Worm (Caenorhabditis elegans) whole organism, L2 larva: ENCODE measurements around the gene C26B2.2.

Experiments
- R02D3.7 ChIP-seq: fragments of 150-350 bp; optimal IDR thresholded peaks from 2 replicates; lab custom pipeline; 2014; ENCODE audit warnings: missing biosample characterization, missing genetic modification characterization
- ama-1 ChIP-seq: fragments of 150-350 bp; optimal IDR thresholded peaks from 2 replicates; lab custom pipeline; 2018; ENCODE audit warnings: inconsistent platforms
- ceh-16 ChIP-seq: fragments of 150-350 bp; optimal IDR thresholded peaks from 2 replicates; lab custom pipeline; 2014; ENCODE audit warnings: missing biosample characterization, missing genetic modification characterization
- ceh-82 ChIP-seq: fragments of 150-350 bp; optimal IDR thresholded peaks from 2 replicates; lab custom pipeline; 2014; ENCODE audit warnings: missing biosample characterization, missing genetic modification characterization
- fos-1 ChIP-seq: fragments of 150-350 bp; optimal IDR thresholded peaks from 2 replicates; lab custom pipeline; 2014; ENCODE audit warnings: missing biosample characterization, missing genetic modification characterization
- lin-39 ChIP-seq: fragments of 150-350 bp; optimal IDR thresholded peaks from 2 replicates; lab custom pipeline; 2014; ENCODE audit warnings: missing biosample characterization, missing genetic modification reagents, missing genetic modification characterization
- nhr-10 ChIP-seq: sonication (generic microtip); optimal IDR thresholded peaks from 2 replicates; lab custom pipeline; 2017; ENCODE audit warnings: missing biosample characterization, missing genetic modification characterization
- nhr-11 ChIP-seq: fragments of 150-350 bp; optimal IDR thresholded peaks from 2 replicates; lab custom pipeline; 2014; ENCODE audit warnings: missing biosample characterization, missing genetic modification characterization
- sem-4 ChIP-seq: fragments of 150-350 bp; optimal IDR thresholded peaks from 2 replicates; lab custom pipeline; 2014; ENCODE audit warnings: missing biosample characterization, missing genetic modification reagents, missing genetic modification characterization
- skn-1 ChIP-seq: sonication (generic microtip); optimal IDR thresholded peaks from 2 replicates; lab custom pipeline; 2017; ENCODE audit warnings: missing biosample characterization, missing genetic modification characterization
- snpc-4 ChIP-seq: fragments of 150-350 bp; optimal IDR thresholded peaks from 2 replicates; lab custom pipeline; 2014; ENCODE audit warnings: missing biosample characterization, missing genetic modification characterization
- unc-62 ChIP-seq: fragments of 150-350 bp; optimal IDR thresholded peaks from 2 replicates; lab custom pipeline; 2014; ENCODE audit warnings: missing biosample characterization, missing genetic modification reagents, missing genetic modification characterization

DNA sequence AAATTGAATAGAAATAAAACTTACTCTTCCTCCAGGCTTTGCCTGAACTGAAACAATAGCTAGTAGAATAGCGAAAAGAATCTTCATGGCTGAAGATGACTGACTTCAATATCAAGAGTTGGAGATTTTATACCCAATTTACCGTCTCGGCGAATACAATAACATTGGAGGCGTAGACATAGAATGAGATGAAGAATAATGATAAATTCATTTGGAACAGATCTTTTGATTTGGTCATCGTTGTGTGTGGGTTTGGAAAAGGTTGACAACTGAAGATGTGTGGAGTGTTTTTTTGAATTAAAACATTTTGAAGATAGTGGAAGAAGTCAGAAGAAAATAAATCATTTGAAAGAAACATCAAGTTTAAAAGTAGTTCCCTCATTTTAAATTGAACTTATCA, 45.7 kb downstream of the C26B2.2 start, which contains the start of gene F57H12.6:
- TF ChIP-seq ama-1 (lab: Kevin White, UChicago) (no peak), nhr-11 (tag; lab: Kevin White, UChicago) (no peak), ceh-16 (no peak), fos-1 (tag; lab: Kevin White, UChicago) (no peak), nhr-10 (tag; lab: Kevin White, UChicago) (no peak), snpc-4 (tag; lab: Kevin White, UChicago) (no peak), ceh-82 (tag; lab: Kevin White, UChicago) (no peak), unc-62 (GFP tag; lab: Kevin White, UChicago) (no peak), skn-1 (tag; lab: Kevin White, UChicago) (no peak), R02D3.7 (tag; lab: Kevin White, UChicago) (no peak), sem-4 (no peak), lin-39 (no peak)
